Fruit fly (Drosophila melanogaster) whole organism: ENCODE results near the gene Rh4.

Experiments
- Dll ChIP-seq: fragments of >200 bp; optimal IDR thresholded peaks from 2 replicates; lab custom pipeline; 2017
- EcR ChIP-seq, 2 experiments: fragments of >200 bp; optimal IDR thresholded peaks; 2 replicates each; lab custom pipeline; 2017; ENCODE audit warnings: missing biosample characterization in 2 of 2, missing genetic modification characterization in 2 of 2, missing genetic modification reagents in 2 of 2
- pan ChIP-seq: fragments of >200 bp; optimal IDR thresholded peaks from 2 replicates; lab custom pipeline; 2017
- psq ChIP-seq: fragments of >200 bp; optimal IDR thresholded peaks from 2 replicates; lab custom pipeline; 2017

- no peak for TF ChIP-seq EcR (GFP tag; optimal IDR thresholded peaks at IDR 0.05; lab: Kevin White, UChicago)
- TF ChIP-seq psq, result no peak
- TF ChIP-seq Dll (lab: Kevin White, UChicago), result no peak
- TF ChIP-seq pan, result no peak
These were observed 14.6 kb upstream of the Rh4 start, which contains the start of gene CG32170 for dm6 chr3L:16876785-16877468.
